Fruit fly (Drosophila melanogaster): ENCODE measurements around the gene lilli.

dm6 chr2L:2840311-2840710 is 45.4 kb upstream of the lilli start:
- TF ChIP-seq psq (optimal IDR thresholded peaks at IDR 0.05) (no peak), ttk (optimal IDR thresholded peaks at IDR 0.05) (no peak), insv (optimal IDR thresholded peaks at IDR 0.05) (no peak), h (optimal IDR thresholded peaks at IDR 0.05) (no peak), Myc (optimal IDR thresholded peaks at IDR 0.05) (no peak)

Data from Kc167 (cell line).